Fruit fly (Drosophila melanogaster) whole organism, larva: ENCODE results near the gene Kah.

Experiments
- noc ChIP-seq: fragments of 200-800 bp; sonication (Bioruptor generic); optimal IDR thresholded peaks from 3 replicates; lab custom pipeline; 2019; ENCODE audit warnings: missing biosample characterization, mild to moderate bottlenecking, missing genetic modification characterization, moderate library complexity

Kah gene

dm6 chr3L:627370-627769 is 38.3 kb upstream of the Kah start:
- no peak for TF ChIP-seq noc (tag; lab: Kevin White, UChicago)

dm6 chr3L:626498-627369 is 37.7 kb upstream of the Kah start:
- peak; percentile 20 for TF ChIP-seq noc (tag; lab: Kevin White, UChicago)

- no peak for TF ChIP-seq noc (tag; lab: Kevin White, UChicago)
Measured at dm6 chr3L:625899-626298, 36.8 kb upstream of the Kah start.

- TF ChIP-seq noc (tag; lab: Kevin White, UChicago): no peak
Measured at dm6 chr3L:624203-624914, 35.3 kb upstream of the Kah start.

- TF ChIP-seq noc (tag; lab: Kevin White, UChicago): no peak
Measured at dm6 chr3L:623556-623955, 34.5 kb upstream of the Kah start.

- TF ChIP-seq noc (tag; lab: Kevin White, UChicago): no peak
Measured at dm6 chr3L:622357-622834, 33.3 kb upstream of the Kah start.

- no peak for TF ChIP-seq noc (tag; lab: Kevin White, UChicago)
Measured at dm6 chr3L:621097-621967, 32.3 kb upstream of the Kah start.

- TF ChIP-seq noc (tag; lab: Kevin White, UChicago): no peak
Measured at dm6 chr3L:619427-620308, 30.6 kb upstream of the Kah start.

- no peak for TF ChIP-seq noc (tag; lab: Kevin White, UChicago)
Measured at dm6 chr3L:618347-619272, 29.5 kb upstream of the Kah start.

dm6 chr3L:617926-618325 is 28.9 kb upstream of the Kah start:
- no peak for TF ChIP-seq noc (tag; lab: Kevin White, UChicago)

- peak; percentile 62 for TF ChIP-seq noc (tag; lab: Kevin White, UChicago)
Measured at dm6 chr3L:616482-617148, 27.5 kb upstream of the Kah start.

- no peak for TF ChIP-seq noc (tag; lab: Kevin White, UChicago)
Measured at dm6 chr3L:616099-616481, 27.0 kb upstream of the Kah start.

- no peak for TF ChIP-seq noc (tag; lab: Kevin White, UChicago)
Measured at dm6 chr3L:615425-616046, 26.5 kb upstream of the Kah start.
